Worm (Caenorhabditis elegans) whole organism, L4/young adult: ENCODE results near the gene R07B7.2.

Experiments
- W03F9.2 ChIP-seq: fragments of 150-350 bp; optimal IDR thresholded peaks from 2 replicates; lab custom pipeline; 2014; ENCODE audit warnings: missing biosample characterization, missing genetic modification characterization
- dao-5 ChIP-seq: sonication (generic microtip); optimal IDR thresholded peaks from 2 replicates; lab custom pipeline; 2016; ENCODE audit warnings: missing genotype, missing genetic modification characterization, moderate library complexity, missing compliant biosample characterization
- him-1 ChIP-seq: sonication (generic microtip); optimal IDR thresholded peaks from 2 replicates; lab custom pipeline; 2016; ENCODE audit warnings: missing genotype, missing genetic modification reagents, missing genetic modification characterization, missing compliant biosample characterization

- TF ChIP-seq dao-5 (tag; lab: Kevin White, UChicago) (no peak), him-1 (tag; lab: Kevin White, UChicago) (no peak), W03F9.2 (tag; lab: Kevin White, UChicago) (no peak)
These were observed 44.4 kb upstream of the R07B7.2 start, which contains the start of gene nhr-153 for ce11 chrV:12103920-12104319.
